Worm (Caenorhabditis elegans) whole organism, young adult: ENCODE results near the gene F18A12.2.

Source experiments
- B0035.1 ChIP-seq: sonication (generic microtip); optimal IDR thresholded peaks from 2 replicates; lab custom pipeline; 2016; ENCODE audit warnings: missing genetic modification characterization, mild to moderate bottlenecking, missing compliant biosample characterization, missing genotype, missing genetic modification reagents
- F22D6.2 ChIP-seq: sonication (generic microtip); optimal IDR thresholded peaks from 2 replicates; lab custom pipeline; 2016; ENCODE audit warnings: mild to moderate bottlenecking, missing genetic modification characterization, missing compliant biosample characterization
- F23B12.7 ChIP-seq: sonication (generic microtip); optimal IDR thresholded peaks from 2 replicates; lab custom pipeline; 2017; ENCODE audit warnings: missing genetic modification characterization, mild to moderate bottlenecking, missing compliant biosample characterization, antibody characterized with exemption, moderate library complexity; ENCODE audit not compliant: insufficient read depth
- T07F8.4 ChIP-seq: sonication (generic microtip); optimal IDR thresholded peaks from 2 replicates; lab custom pipeline; 2016; ENCODE audit warnings: mild to moderate bottlenecking, missing genetic modification characterization, moderate library complexity, missing compliant biosample characterization
- T26A5.8 ChIP-seq: sonication (generic microtip); optimal IDR thresholded peaks from 2 replicates; lab custom pipeline; 2016; ENCODE audit warnings: missing genetic modification characterization, missing compliant biosample characterization
- akir-1 ChIP-seq: fragments of 200-800 bp; sonication (Bioruptor generic); optimal IDR thresholded peaks from 2 replicates; lab custom pipeline; 2018; ENCODE audit warnings: mild to moderate bottlenecking, missing genetic modification characterization, moderate library complexity, missing compliant biosample characterization
- attf-6 ChIP-seq: fragments of 200-800 bp; sonication (Bioruptor generic); IDR thresholded peaks from 2 replicates; pipeline ENCODE4 v1.3.6; 2022; ENCODE audit warnings: missing genetic modification reagents, missing genetic modification characterization, missing compliant biosample characterization
- bed-2 ChIP-seq: fragments of 200-800 bp; sonication (Bioruptor generic); IDR thresholded peaks from 2 replicates; pipeline ENCODE4 v1.3.6; 2022; ENCODE audit warnings: missing genetic modification reagents, missing genetic modification characterization, missing compliant biosample characterization
- ceh-100 ChIP-seq: fragments of 200-800 bp; sonication (Bioruptor generic); IDR thresholded peaks from 2 replicates; pipeline ENCODE4 v1.3.6; 2022; ENCODE audit warnings: missing genetic modification reagents, missing genetic modification characterization, missing compliant biosample characterization
- egl-18 ChIP-seq: fragments of 200-800 bp; sonication (Bioruptor generic); IDR thresholded peaks from 2 replicates; pipeline ENCODE4 v1.3.6; 2022; ENCODE audit warnings: missing genetic modification reagents, missing genetic modification characterization, missing compliant biosample characterization
- madf-8 ChIP-seq: fragments of 200-800 bp; sonication (Bioruptor generic); conservative IDR thresholded peaks from 2 replicates; pipeline ENCODE4 v1.3.6; 2022; ENCODE audit warnings: missing genetic modification reagents, missing genetic modification characterization, missing compliant biosample characterization
- mel-28 ChIP-seq: sonication (generic microtip); optimal IDR thresholded peaks from 2 replicates; lab custom pipeline; 2016; ENCODE audit warnings: borderline replicate concordance, mild to moderate bottlenecking, missing genetic modification characterization, missing compliant biosample characterization
- nfya-2 ChIP-seq: fragments of 200-800 bp; sonication (Bioruptor generic); IDR thresholded peaks from 2 replicates; pipeline ENCODE4 v1.3.6; 2022; ENCODE audit warnings: missing genetic modification reagents, missing genetic modification characterization, missing compliant biosample characterization
- tlf-1 ChIP-seq: fragments of 200-800 bp; sonication (Bioruptor generic); optimal IDR thresholded peaks from 2 replicates; lab custom pipeline; 2018; ENCODE audit warnings: mild to moderate bottlenecking, missing genetic modification characterization, missing compliant biosample characterization

ce11 chrII:3428158-3428704 lies 13.6 kb downstream of the F18A12.2 start:
- no peak for TF ChIP-seq egl-18 (GFP tag; lab: Robert Waterston, UW)
- no peak for TF ChIP-seq T26A5.8
- no peak for TF ChIP-seq F22D6.2
- TF ChIP-seq akir-1: no peak
- no peak for TF ChIP-seq T07F8.4 (tag; lab: Kevin White, UChicago)
- TF ChIP-seq bed-2 (GFP tag; lab: Robert Waterston, UW): no peak
- no peak for TF ChIP-seq madf-8 (GFP tag; lab: Robert Waterston, UW)
- no peak for TF ChIP-seq nfya-2 (GFP tag; lab: Robert Waterston, UW)
- TF ChIP-seq mel-28: no peak
- TF ChIP-seq F23B12.7 (tag; lab: Kevin White, UChicago): no peak
- TF ChIP-seq attf-6 (GFP tag; lab: Robert Waterston, UW): no peak
- no peak for TF ChIP-seq ceh-100 (GFP tag; lab: Robert Waterston, UW)
- TF ChIP-seq B0035.1 (tag; lab: Kevin White, UChicago): no peak
- no peak for TF ChIP-seq tlf-1 (GFP tag; lab: Kevin White, UChicago)
